Worm (Caenorhabditis elegans): ENCODE data around the gene C14C6.3.

DNA sequence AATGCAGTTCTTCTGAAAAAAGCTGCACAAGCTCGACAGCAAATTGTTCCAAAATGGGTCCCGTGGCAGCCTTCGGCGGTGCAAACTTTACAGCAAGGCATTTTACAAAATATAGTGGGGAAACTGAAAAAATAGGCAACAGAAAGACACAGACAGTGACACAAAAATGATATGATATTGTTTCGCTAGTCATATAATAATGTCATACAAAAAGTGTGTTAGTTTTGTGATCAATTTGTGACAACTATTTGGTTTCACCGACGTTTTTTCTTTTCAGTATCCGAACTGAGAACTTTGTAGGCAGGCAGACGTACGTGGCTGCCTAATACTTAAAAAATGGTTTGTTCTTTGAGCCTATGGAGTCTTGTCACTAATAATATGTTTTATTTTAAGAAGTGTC is 23.8 kb upstream of the C14C6.3 start, which contains the start of gene nhr-210:
- no peak for TF ChIP-seq hmbx-1 (tag; optimal IDR thresholded peaks at IDR 0.05)
- TF ChIP-seq B0310.2 (tag; optimal IDR thresholded peaks at IDR 0.05), result no peak
- TF ChIP-seq tbx-37 (GFP tag; conservative IDR thresholded peaks at IDR 0.05), result no peak
- no peak for TF ChIP-seq F13C5.2 (tag; optimal IDR thresholded peaks at IDR 0.05)
- no peak for TF ChIP-seq ama-1 (optimal IDR thresholded peaks at IDR 0.05)
- no peak for TF ChIP-seq flt-1 (GFP tag; IDR thresholded peaks at IDR 0.05)

Data from whole organism, early embryonic.